Worm (Caenorhabditis elegans) whole organism, L2 larva: ENCODE results near the gene cogc-4.

Experiments
- C34F6.9 ChIP-seq: fragments of 150-350 bp; optimal IDR thresholded peaks from 2 replicates; lab custom pipeline; 2014; ENCODE audit warnings: missing biosample characterization, missing genetic modification characterization
- F13H6.1 ChIP-seq: sonication (generic microtip); optimal IDR thresholded peaks from 2 replicates; lab custom pipeline; 2016; ENCODE audit warnings: missing genetic modification characterization, missing compliant biosample characterization
- R02D3.7 ChIP-seq: fragments of 150-350 bp; optimal IDR thresholded peaks from 2 replicates; lab custom pipeline; 2014; ENCODE audit warnings: missing biosample characterization, missing genetic modification characterization
- Y55F3AM.14 ChIP-seq: fragments of 200-800 bp; sonication (Bioruptor generic); optimal IDR thresholded peaks from 2 replicates; lab custom pipeline; 2018; ENCODE audit warnings: mild to moderate bottlenecking, missing genetic modification characterization, missing compliant biosample characterization
- alr-1 ChIP-seq: fragments of 150-350 bp; optimal IDR thresholded peaks from 2 replicates; lab custom pipeline; 2014; ENCODE audit warnings: missing biosample characterization, missing genetic modification characterization
- ama-1 ChIP-seq: fragments of 150-350 bp; optimal IDR thresholded peaks from 2 replicates; lab custom pipeline; 2018; ENCODE audit warnings: inconsistent platforms
- ceh-16 ChIP-seq: fragments of 150-350 bp; optimal IDR thresholded peaks from 2 replicates; lab custom pipeline; 2014; ENCODE audit warnings: missing biosample characterization, missing genetic modification characterization
- ceh-82 ChIP-seq: fragments of 150-350 bp; optimal IDR thresholded peaks from 2 replicates; lab custom pipeline; 2014; ENCODE audit warnings: missing biosample characterization, missing genetic modification characterization
- crh-2 ChIP-seq: sonication (generic microtip); optimal IDR thresholded peaks from 2 replicates; lab custom pipeline; 2017; ENCODE audit warnings: missing biosample characterization, missing genetic modification characterization
- fos-1 ChIP-seq: fragments of 150-350 bp; optimal IDR thresholded peaks from 2 replicates; lab custom pipeline; 2014; ENCODE audit warnings: missing biosample characterization, missing genetic modification characterization
- gmeb-1 ChIP-seq: fragments of 150-350 bp; optimal IDR thresholded peaks from 2 replicates; lab custom pipeline; 2014; ENCODE audit warnings: missing biosample characterization, missing genetic modification characterization
- lin-11 ChIP-seq: fragments of 150-350 bp; sonication (generic microtip); optimal IDR thresholded peaks from 2 replicates; lab custom pipeline; 2014; ENCODE audit warnings: missing biosample characterization, missing genetic modification characterization, inconsistent platforms, mixed read lengths
- lin-13 ChIP-seq: fragments of 150-350 bp; optimal IDR thresholded peaks from 2 replicates; lab custom pipeline; 2014; ENCODE audit warnings: missing biosample characterization, missing genetic modification reagents, missing genetic modification characterization
- lin-39 ChIP-seq: fragments of 150-350 bp; optimal IDR thresholded peaks from 2 replicates; lab custom pipeline; 2014; ENCODE audit warnings: missing biosample characterization, missing genetic modification reagents, missing genetic modification characterization
- lsy-2 ChIP-seq, 2 experiments: fragments of 150-350 bp in 1 of 2; sonication (generic microtip) in 1 of 2; optimal IDR thresholded peaks; 2 replicates each; lab custom pipeline; 2014 to 2017; ENCODE audit warnings: missing biosample characterization in 2 of 2, missing genetic modification characterization in 2 of 2
- mab-5 ChIP-seq: fragments of 150-350 bp; optimal IDR thresholded peaks from 2 replicates; lab custom pipeline; 2014; ENCODE audit warnings: missing biosample characterization, missing genetic modification characterization
- mbf-1 ChIP-seq: sonication (generic microtip); optimal IDR thresholded peaks from 2 replicates; lab custom pipeline; 2017; ENCODE audit warnings: missing biosample characterization, missing genetic modification characterization
- mdl-1 ChIP-seq, 2 experiments: fragments of 150-350 bp in 1 of 2; sonication (generic microtip) in 1 of 2; optimal IDR thresholded peaks; 2 replicates each; lab custom pipeline; 2017; ENCODE audit warnings: missing biosample characterization in 2 of 2, missing genetic modification characterization in 2 of 2
- nhr-10 ChIP-seq: sonication (generic microtip); optimal IDR thresholded peaks from 2 replicates; lab custom pipeline; 2017; ENCODE audit warnings: missing biosample characterization, missing genetic modification characterization
- nhr-11 ChIP-seq: fragments of 150-350 bp; optimal IDR thresholded peaks from 2 replicates; lab custom pipeline; 2014; ENCODE audit warnings: missing biosample characterization, missing genetic modification characterization
- nhr-12 ChIP-seq: fragments of 150-350 bp; optimal IDR thresholded peaks from 2 replicates; lab custom pipeline; 2014; ENCODE audit warnings: missing biosample characterization, missing genetic modification characterization
- nhr-129 ChIP-seq: fragments of 150-350 bp; optimal IDR thresholded peaks from 2 replicates; lab custom pipeline; 2014; ENCODE audit warnings: missing biosample characterization, missing genetic modification characterization
- nhr-21 ChIP-seq: fragments of 150-350 bp; optimal IDR thresholded peaks from 2 replicates; lab custom pipeline; 2014; ENCODE audit warnings: missing biosample characterization, missing genetic modification characterization
- nhr-23 ChIP-seq: fragments of 150-350 bp; optimal IDR thresholded peaks from 2 replicates; lab custom pipeline; 2014; ENCODE audit warnings: missing biosample characterization, missing genetic modification reagents, missing genetic modification characterization
- nhr-237 ChIP-seq: fragments of 150-350 bp; optimal IDR thresholded peaks from 2 replicates; lab custom pipeline; 2014; ENCODE audit warnings: missing biosample characterization, missing genetic modification characterization
- nhr-6 ChIP-seq: fragments of 150-350 bp; optimal IDR thresholded peaks from 2 replicates; lab custom pipeline; 2014; ENCODE audit warnings: missing biosample characterization, missing genetic modification characterization
- nhr-77 ChIP-seq: fragments of 150-350 bp; optimal IDR thresholded peaks from 2 replicates; lab custom pipeline; 2014; ENCODE audit warnings: missing biosample characterization, missing genetic modification characterization
- sem-4 ChIP-seq: fragments of 150-350 bp; optimal IDR thresholded peaks from 2 replicates; lab custom pipeline; 2014; ENCODE audit warnings: missing biosample characterization, missing genetic modification reagents, missing genetic modification characterization
- skn-1 ChIP-seq: sonication (generic microtip); optimal IDR thresholded peaks from 2 replicates; lab custom pipeline; 2017; ENCODE audit warnings: missing biosample characterization, missing genetic modification characterization
- sma-9 ChIP-seq, 2 experiments: fragments of 150-350 bp in 1 of 2; sonication (generic microtip) in 1 of 2; optimal IDR thresholded peaks; 2 replicates each; lab custom pipeline; 2014 to 2016; ENCODE audit warnings: missing genetic modification characterization in 2 of 2, mild to moderate bottlenecking in 1 of 2, missing biosample characterization in 1 of 2, missing compliant biosample characterization in 1 of 2, missing genetic modification reagents in 1 of 2, moderate library complexity in 1 of 2
- snpc-4 ChIP-seq: fragments of 150-350 bp; optimal IDR thresholded peaks from 2 replicates; lab custom pipeline; 2014; ENCODE audit warnings: missing biosample characterization, missing genetic modification characterization
- unc-55 ChIP-seq: fragments of 150-350 bp; sonication (generic microtip); optimal IDR thresholded peaks from 3 replicates; lab custom pipeline; 2014; ENCODE audit warnings: missing biosample characterization, missing genetic modification reagents, missing genetic modification characterization
- ztf-1 ChIP-seq: fragments of 200-800 bp; sonication (Bioruptor generic); conservative IDR thresholded peaks from 2 replicates; pipeline ENCODE4 v1.3.6; 2022; ENCODE audit warnings: missing genetic modification characterization, missing compliant biosample characterization

cogc-4 gene

ce11 chrII:1436715-1437114 is 33.5 kb downstream of the cogc-4 start:
- TF ChIP-seq Y55F3AM.14 (GFP tag; lab: Kevin White, UChicago): no peak
- no peak for TF ChIP-seq lin-11 (tag; lab: Kevin White, UChicago)
- TF ChIP-seq mab-5 (tag; lab: Kevin White, UChicago): no peak
- no peak for TF ChIP-seq skn-1 (tag; lab: Kevin White, UChicago)
- TF ChIP-seq snpc-4 (tag; lab: Kevin White, UChicago): no peak
- no peak for TF ChIP-seq nhr-77
- no peak for TF ChIP-seq ztf-1 (GFP tag; lab: Robert Waterston, UW)

- TF ChIP-seq mbf-1 (no peak), nhr-6 (tag; lab: Kevin White, UChicago) (no peak), crh-2 (tag; lab: Kevin White, UChicago) (peak; percentile 25), R02D3.7 (tag; lab: Kevin White, UChicago) (peak; percentile 88), sem-4 (tag; lab: Kevin White, UChicago) (no peak), unc-55 (GFP tag; lab: Kevin White, UChicago) (peak; percentile 50), lin-13 (no peak), ceh-16 (tag; lab: Kevin White, UChicago) (no peak), sma-9 (GFP tag; optimal IDR thresholded peaks at IDR 0.05; lab: Kevin White, UChicago) (no peak), sma-9 (tag; optimal IDR thresholded peaks at IDR 0.05; lab: Kevin White, UChicago) (no peak), nhr-23 (tag; lab: Kevin White, UChicago) (no peak), lsy-2 (tag; optimal IDR thresholded peaks at IDR 0.05; lab: Kevin White, UChicago) (peak; percentile 31 to 69), nhr-237 (tag; lab: Kevin White, UChicago) (no peak), C34F6.9 (peak; percentile 29), nhr-129 (peak; percentile 30), ztf-1 (GFP tag; lab: Robert Waterston, UW) (no peak), F13H6.1 (tag; lab: Kevin White, UChicago) (no peak), gmeb-1 (peak; percentile 92), nhr-77 (no peak), mdl-1 (tag; optimal IDR thresholded peaks at IDR 0.05; lab: Kevin White, UChicago) (no peak), lin-39 (tag; lab: Kevin White, UChicago) (no peak), nhr-21 (tag; lab: Kevin White, UChicago) (no peak)
- TF ChIP-seq, all 48 proteins: peak for 7
Observed at ce11 chrII:1437449-1438335, 34.5 kb downstream of the cogc-4 start, which contains the start of gene nol-6. Gene nol-6 (minus strand): TSS chrII:1437499.

DNA sequence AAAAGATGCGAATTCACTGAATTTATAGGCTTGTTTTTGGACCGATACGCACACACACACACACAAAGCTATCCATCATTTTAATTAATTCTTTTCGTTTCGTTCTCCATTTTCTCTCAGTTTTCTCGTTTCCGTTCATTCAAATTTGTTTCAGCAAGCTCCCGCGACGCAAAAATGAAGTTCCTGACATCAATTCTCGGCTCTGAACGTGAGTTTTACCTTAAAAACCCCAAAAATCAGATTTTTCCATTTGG is 35.0 kb downstream of the cogc-4 start, which contains the start of gene Y51H7C.3:
Y51H7C.3 (plus strand) TSS at position 155 of the 254 bp plus-strand sequence.
- TF ChIP-seq lin-39 (tag; lab: Kevin White, UChicago) (no peak), nhr-6 (tag; lab: Kevin White, UChicago) (no peak), skn-1 (tag; lab: Kevin White, UChicago) (no peak), ceh-82 (tag; lab: Kevin White, UChicago) (no peak), unc-55 (GFP tag; lab: Kevin White, UChicago) (no peak), nhr-11 (tag; lab: Kevin White, UChicago) (no peak)

DNA sequence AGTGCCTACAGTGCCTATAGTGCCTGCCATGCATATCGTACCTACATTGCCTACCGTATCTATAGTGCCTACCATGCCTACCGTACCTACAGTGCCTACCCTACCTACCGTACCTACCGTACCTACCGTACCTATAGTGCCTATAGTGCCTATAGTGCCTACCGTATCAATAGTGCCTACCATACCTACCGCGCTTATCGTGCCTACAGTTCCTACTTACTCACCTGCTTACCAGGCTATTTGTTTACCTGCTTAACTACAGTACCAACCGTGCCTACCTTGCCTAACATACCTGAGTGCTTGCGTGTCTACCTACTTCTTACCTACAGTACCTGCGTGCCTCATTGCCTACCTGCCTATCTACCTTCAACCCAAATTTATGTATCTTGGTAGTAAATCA is 38.2 kb downstream of the cogc-4 start:
- TF ChIP-seq nhr-6 (tag; lab: Kevin White, UChicago) (no peak), mbf-1 (no peak), nhr-77 (no peak), mdl-1 (tag; optimal IDR thresholded peaks at IDR 0.05; lab: Kevin White, UChicago) (no peak), alr-1 (tag; lab: Kevin White, UChicago) (no peak), lsy-2 (tag; optimal IDR thresholded peaks at IDR 0.05; lab: Kevin White, UChicago) (no peak), crh-2 (tag; lab: Kevin White, UChicago) (no peak), nhr-12 (tag; lab: Kevin White, UChicago) (no peak), nhr-10 (no peak)

DNA sequence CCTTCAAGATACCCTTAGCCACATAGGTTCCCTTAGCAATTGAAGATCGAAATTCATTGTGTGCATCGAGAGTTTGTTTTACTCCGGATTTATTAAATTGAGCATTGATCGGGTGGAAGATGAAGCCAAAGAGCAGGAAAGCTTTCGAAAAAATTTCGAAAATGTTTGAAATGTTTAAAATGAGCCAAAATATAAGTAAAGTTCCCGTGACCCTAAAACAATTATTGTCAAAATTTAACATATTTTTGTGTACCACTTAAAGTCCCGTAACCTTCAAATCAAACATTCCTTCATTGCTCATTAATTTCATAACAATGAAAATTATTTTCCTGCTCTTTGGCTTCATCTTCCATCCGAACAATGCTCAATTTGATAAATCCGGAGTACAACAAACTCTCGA is 41.7 kb downstream of the cogc-4 start, which contains the start of gene scl-17:
scl-17 (plus strand) TSS at position 301 of the 400 bp plus-strand sequence.
- no peak for TF ChIP-seq ama-1 (lab: Kevin White, UChicago)
- TF ChIP-seq nhr-77: no peak
- TF ChIP-seq fos-1 (tag; lab: Kevin White, UChicago): no peak
- no peak for TF ChIP-seq ztf-1 (GFP tag; lab: Robert Waterston, UW)
- TF ChIP-seq crh-2 (tag; lab: Kevin White, UChicago): no peak
